Fruit fly (Drosophila melanogaster) whole organism, prepupa: ENCODE measurements around the gene CG9932.
A peak's percentile ranks its signal among the peaks of the same experiment; 100 is the strongest.

Experiments
- CG11294 ChIP-seq: fragments of 200-800 bp; sonication (Bioruptor generic); IDR thresholded peaks from 2 replicates; pipeline ENCODE4 v1.3.6; 2022; ENCODE audit warnings: missing biosample characterization, missing genetic modification characterization
- CG11902 ChIP-seq: fragments of 200-800 bp; sonication (Bioruptor generic); optimal IDR thresholded peaks from 3 replicates; lab custom pipeline; 2016; ENCODE audit warnings: missing biosample characterization, missing genetic modification characterization
- CG15336 ChIP-seq: fragments of 200-800 bp; sonication (Bioruptor generic); IDR thresholded peaks from 2 replicates; pipeline ENCODE4 v1.3.6; 2022; ENCODE audit warnings: missing biosample characterization, missing genetic modification characterization
- CG1621 ChIP-seq: fragments of 200-800 bp; sonication (Bioruptor generic); optimal IDR thresholded peaks from 3 replicates; lab custom pipeline; 2018; ENCODE audit warnings: missing biosample characterization, mild to moderate bottlenecking, missing genetic modification characterization
- CG16779 ChIP-seq: fragments of 200-800 bp; sonication (Bioruptor generic); optimal IDR thresholded peaks from 3 replicates; lab custom pipeline; 2017; ENCODE audit warnings: missing biosample characterization, mild to moderate bottlenecking, missing genetic modification characterization
- CG3032 ChIP-seq: fragments of 200-800 bp; optimal IDR thresholded peaks from 2 replicates; lab custom pipeline; 2019; ENCODE audit warnings: missing biosample characterization, mild to moderate bottlenecking, missing genetic modification characterization, moderate library complexity
- CG31627 ChIP-seq: fragments of 200-800 bp; sonication (Bioruptor generic); optimal IDR thresholded peaks from 3 replicates; lab custom pipeline; 2016; ENCODE audit warnings: missing biosample characterization, missing genetic modification characterization
- CG32006 ChIP-seq: fragments of 200-800 bp; sonication (Bioruptor generic); optimal IDR thresholded peaks from 3 replicates; lab custom pipeline; 2017; ENCODE audit warnings: missing biosample characterization, mild to moderate bottlenecking, missing genetic modification characterization
- CG34406 ChIP-seq: fragments of 200-800 bp; sonication (Bioruptor generic); optimal IDR thresholded peaks from 3 replicates; lab custom pipeline; 2016; ENCODE audit warnings: missing biosample characterization, missing genetic modification characterization
- CG3919 ChIP-seq: fragments of 200-800 bp; sonication (Bioruptor generic); optimal IDR thresholded peaks from 3 replicates; lab custom pipeline; 2016; ENCODE audit warnings: missing biosample characterization, missing genetic modification characterization
- CG6163 ChIP-seq: fragments of 200-800 bp; sonication (Bioruptor generic); IDR thresholded peaks from 3 replicates; pipeline ENCODE4 v1.3.6; 2022; ENCODE audit warnings: missing biosample characterization, missing genetic modification characterization
- CG6276 ChIP-seq: fragments of 200-800 bp; sonication (Bioruptor generic); optimal IDR thresholded peaks from 2 replicates; lab custom pipeline; 2017; ENCODE audit warnings: missing biosample characterization, mild to moderate bottlenecking, missing genetic modification characterization
- CG6792 ChIP-seq: fragments of 200-800 bp; sonication (Bioruptor generic); optimal IDR thresholded peaks from 3 replicates; lab custom pipeline; 2016; ENCODE audit warnings: missing biosample characterization, missing genetic modification characterization
- CG6808 ChIP-seq: fragments of 200-800 bp; sonication (Bioruptor generic); optimal IDR thresholded peaks from 3 replicates; lab custom pipeline; 2017; ENCODE audit warnings: missing biosample characterization, missing genetic modification characterization, mild to moderate bottlenecking, moderate library complexity, missing genetic modification reagents
- CG6854 ChIP-seq: fragments of 200-800 bp; sonication (Bioruptor generic); optimal IDR thresholded peaks from 2 replicates; lab custom pipeline; 2017; ENCODE audit warnings: missing biosample characterization, mild to moderate bottlenecking, missing genetic modification characterization
- CG8119 ChIP-seq: fragments of 200-800 bp; sonication (Bioruptor generic); IDR thresholded peaks from 3 replicates; pipeline ENCODE4 v1.3.6; 2022; ENCODE audit warnings: missing biosample characterization, missing genetic modification characterization
- CG8319 ChIP-seq: fragments of 200-800 bp; sonication (Bioruptor generic); optimal IDR thresholded peaks from 3 replicates; lab custom pipeline; 2016; ENCODE audit warnings: missing biosample characterization, missing genetic modification characterization
- CG8632 ChIP-seq: fragments of 200-800 bp; sonication (Bioruptor generic); optimal IDR thresholded peaks from 3 replicates; lab custom pipeline; 2016; ENCODE audit warnings: missing biosample characterization, missing genetic modification characterization
- Eip93F ChIP-seq: fragments of 200-800 bp; sonication (Bioruptor generic); optimal IDR thresholded peaks from 2 replicates; lab custom pipeline; 2016; ENCODE audit warnings: missing biosample characterization, mild to moderate bottlenecking, missing genetic modification characterization
- Ets21C ChIP-seq: fragments of 200-800 bp; sonication (Bioruptor generic); optimal IDR thresholded peaks from 3 replicates; lab custom pipeline; 2016; ENCODE audit warnings: missing biosample characterization, missing genetic modification characterization
- Ets96B ChIP-seq: fragments of 200-800 bp; optimal IDR thresholded peaks from 2 replicates; lab custom pipeline; 2019; ENCODE audit warnings: missing biosample characterization, mild to moderate bottlenecking, missing genetic modification characterization, moderate library complexity
- Gug ChIP-seq: fragments of 200-800 bp; sonication (Bioruptor generic); IDR thresholded peaks from 2 replicates; pipeline ENCODE4 v1.3.6; 2022; ENCODE audit warnings: missing biosample characterization, missing genetic modification characterization
- Hr39 ChIP-seq: fragments of 200-800 bp; sonication (Bioruptor generic); optimal IDR thresholded peaks from 2 replicates; lab custom pipeline; 2016; ENCODE audit warnings: missing biosample characterization, missing genetic modification characterization
- Met ChIP-seq: fragments of 200-800 bp; sonication (Bioruptor generic); optimal IDR thresholded peaks from 3 replicates; lab custom pipeline; 2016; ENCODE audit warnings: missing biosample characterization, missing genetic modification characterization
- OdsH ChIP-seq: fragments of 200-800 bp; sonication (Bioruptor generic); optimal IDR thresholded peaks from 3 replicates; lab custom pipeline; 2016; ENCODE audit warnings: missing biosample characterization, missing genetic modification characterization
- Smox ChIP-seq: fragments of 200-800 bp; sonication (Bioruptor generic); optimal IDR thresholded peaks from 3 replicates; lab custom pipeline; 2016; ENCODE audit warnings: missing biosample characterization, missing genetic modification characterization
- Sox102F ChIP-seq: fragments of 200-800 bp; sonication (Bioruptor generic); optimal IDR thresholded peaks from 2 replicates; lab custom pipeline; 2016; ENCODE audit warnings: missing biosample characterization, mild to moderate bottlenecking, missing genetic modification characterization
- Sox14 ChIP-seq: fragments of 200-800 bp; sonication (Bioruptor generic); optimal IDR thresholded peaks from 3 replicates; lab custom pipeline; 2016; ENCODE audit warnings: missing biosample characterization, missing genetic modification characterization
- Sox15 ChIP-seq: fragments of 200-800 bp; sonication (Bioruptor generic); optimal IDR thresholded peaks from 3 replicates; lab custom pipeline; 2016; ENCODE audit warnings: missing biosample characterization, missing genetic modification characterization
- achi ChIP-seq: fragments of 200-800 bp; sonication (Bioruptor generic); optimal IDR thresholded peaks from 3 replicates; lab custom pipeline; 2016; ENCODE audit warnings: missing biosample characterization, missing genetic modification characterization
- acj6 ChIP-seq: fragments of 200-800 bp; sonication (Bioruptor generic); optimal IDR thresholded peaks from 3 replicates; lab custom pipeline; 2016; ENCODE audit warnings: missing biosample characterization, missing genetic modification characterization
- cyc ChIP-seq: fragments of 200-800 bp; sonication (Bioruptor generic); optimal IDR thresholded peaks from 3 replicates; lab custom pipeline; 2016; ENCODE audit warnings: missing biosample characterization, missing genetic modification characterization
- dsx ChIP-seq: fragments of 200-800 bp; optimal IDR thresholded peaks from 3 replicates; lab custom pipeline; 2019; ENCODE audit warnings: missing biosample characterization, mild to moderate bottlenecking, missing genetic modification characterization, moderate library complexity; ENCODE audit not compliant: poor library complexity, severe bottlenecking
- eg ChIP-seq: fragments of 200-800 bp; sonication (Bioruptor generic); IDR thresholded peaks from 3 replicates; pipeline ENCODE4 v1.3.6; 2022; ENCODE audit warnings: missing biosample characterization, missing genetic modification characterization
- esn ChIP-seq: fragments of 200-800 bp; sonication (Bioruptor generic); optimal IDR thresholded peaks from 2 replicates; lab custom pipeline; 2016; ENCODE audit warnings: missing biosample characterization, mild to moderate bottlenecking, missing genetic modification characterization, moderate library complexity
- fd59A ChIP-seq: fragments of 200-800 bp; sonication (Bioruptor generic); optimal IDR thresholded peaks from 2 replicates; lab custom pipeline; 2017; ENCODE audit warnings: missing biosample characterization, mild to moderate bottlenecking, missing genetic modification characterization, missing genetic modification reagents
- fd85E ChIP-seq: fragments of 200-800 bp; sonication (Bioruptor generic); optimal IDR thresholded peaks from 3 replicates; lab custom pipeline; 2016; ENCODE audit warnings: missing biosample characterization, missing genetic modification characterization
- fkh ChIP-seq: fragments of 200-800 bp; sonication (Bioruptor generic); optimal IDR thresholded peaks from 3 replicates; lab custom pipeline; 2017; ENCODE audit warnings: missing biosample characterization, mild to moderate bottlenecking, missing genetic modification characterization, moderate library complexity
- lz ChIP-seq: fragments of 200-800 bp; sonication (Bioruptor generic); optimal IDR thresholded peaks from 3 replicates; lab custom pipeline; 2016; ENCODE audit warnings: missing biosample characterization, missing genetic modification characterization
- net ChIP-seq: fragments of 200-800 bp; sonication (Bioruptor generic); optimal IDR thresholded peaks from 3 replicates; lab custom pipeline; 2016; ENCODE audit warnings: missing biosample characterization, missing genetic modification characterization
- salr ChIP-seq, 2 experiments: fragments of 200-800 bp; sonication (Bioruptor generic); optimal IDR thresholded peaks; 3 replicates each; lab custom pipeline; 2016 to 2018; ENCODE audit warnings: missing biosample characterization in 2 of 2, missing genetic modification characterization in 2 of 2, mild to moderate bottlenecking in 1 of 2
- ss ChIP-seq, 2 experiments: fragments of 200-800 bp; sonication (Bioruptor generic); optimal IDR thresholded peaks; 2 replicates in 1 of 2; 3 replicates in 1 of 2; lab custom pipeline; 2017 to 2018; ENCODE audit warnings: mild to moderate bottlenecking in 2 of 2, missing biosample characterization in 2 of 2, missing genetic modification characterization in 2 of 2, moderate library complexity in 1 of 2
- svp ChIP-seq: fragments of 200-800 bp; sonication (Bioruptor generic); peaks from one replicate; lab custom pipeline; 2016; ENCODE audit warnings: missing biosample characterization, missing genetic modification characterization
- vri ChIP-seq: fragments of 200-800 bp; sonication (Bioruptor generic); optimal IDR thresholded peaks from 3 replicates; lab custom pipeline; 2016; ENCODE audit warnings: missing biosample characterization, mild to moderate bottlenecking, missing genetic modification characterization

Gene CG9932

dm6 chr2L:13014038-13014790 lies 45.7 kb downstream of the CG9932 start:
- TF ChIP-seq Gug (GFP tag; lab: Robert Waterston, UW), result no peak
- TF ChIP-seq svp (GFP tag; lab: Kevin White, UChicago), result peak; percentile 99

dm6 chr2L:13005304-13005703 lies 54.6 kb downstream of the CG9932 start:
- TF ChIP-seq svp (GFP tag; lab: Kevin White, UChicago) (peak; percentile 96), Gug (GFP tag; lab: Robert Waterston, UW) (no peak)

- TF ChIP-seq fkh (GFP tag; lab: Kevin White, UChicago) (no peak), Smox (GFP tag; lab: Kevin White, UChicago) (no peak), dsx (GFP tag; lab: Kevin White, UChicago) (no peak), CG11902 (GFP tag; lab: Kevin White, UChicago) (peak; percentile 81), Sox102F (no peak), salr (GFP tag; optimal IDR thresholded peaks at IDR 0.05; lab: Kevin White, UChicago) (peak in 1 of 2 experiments; percentile 38), CG6808 (GFP tag; lab: Kevin White, UChicago) (no peak), Sox15 (GFP tag; lab: Kevin White, UChicago) (peak; percentile 78), CG6792 (no peak), Met (GFP tag; lab: Kevin White, UChicago) (no peak), CG8319 (GFP tag; lab: Kevin White, UChicago) (no peak), Eip93F (GFP tag; lab: Kevin White, UChicago) (no peak), fd59A (peak; percentile 35), Sox14 (no peak), cyc (GFP tag; lab: Kevin White, UChicago) (peak; percentile 85), CG16779 (tag; lab: Kevin White, UChicago) (no peak), CG1621 (tag; lab: Kevin White, UChicago) (peak; percentile 57), CG32006 (GFP tag; lab: Kevin White, UChicago) (peak; percentile 83), svp (GFP tag; lab: Kevin White, UChicago) (no peak), CG15336 (GFP tag; lab: Robert Waterston, UW) (peak; percentile 66), CG8632 (GFP tag; lab: Kevin White, UChicago) (peak; percentile 70), CG31627 (GFP tag; lab: Kevin White, UChicago) (peak; percentile 89), eg (GFP tag; lab: Robert Waterston, UW) (peak; percentile 87), CG3032 (tag; lab: Kevin White, UChicago) (peak; percentile 82), Ets96B (tag; lab: Kevin White, UChicago) (peak; percentile 74), Gug (GFP tag; lab: Robert Waterston, UW) (peak; percentile 87), OdsH (GFP tag; lab: Kevin White, UChicago) (peak; percentile 87), acj6 (GFP tag; lab: Kevin White, UChicago) (no peak), achi (GFP tag; lab: Kevin White, UChicago) (no peak), CG6163 (GFP tag; lab: Robert Waterston, UW) (peak; percentile 86), lz (peak; percentile 78), CG6854 (GFP tag; lab: Kevin White, UChicago) (no peak), Ets21C (no peak), CG3919 (GFP tag; lab: Kevin White, UChicago) (no peak), esn (peak; percentile 78), fd85E (GFP tag; lab: Kevin White, UChicago) (no peak), Hr39 (GFP tag; lab: Kevin White, UChicago) (peak; percentile 89), vri (GFP tag; lab: Kevin White, UChicago) (no peak), net (GFP tag; lab: Kevin White, UChicago) (no peak), ss (GFP tag; optimal IDR thresholded peaks at IDR 0.05; lab: Kevin White, UChicago) (no peak), CG34406 (GFP tag; lab: Kevin White, UChicago) (peak; percentile 77), CG6276 (GFP tag; lab: Kevin White, UChicago) (no peak), CG8119 (GFP tag; lab: Robert Waterston, UW) (no peak; the same call in 2 of the 3 replicates), CG11294 (peak; percentile 72)
Observed at dm6 chr2L:13004059-13004870, 55.7 kb downstream of the CG9932 start, which contains the start of the genes Vha68-1 and mTor. Vha68-1 (minus strand) TSS chr2L:13004107. mTor (plus strand) TSS chr2L:13004480.
